Worm (Caenorhabditis elegans) whole organism, midembryonic: ENCODE results near the gene T23G7.2.

ENCODE experiments used
- T22C8.4 ChIP-seq: fragments of 200-800 bp; sonication (Bioruptor generic); IDR thresholded peaks from 2 replicates; pipeline ENCODE4 v1.3.6; 2022; ENCODE audit warnings: missing genetic modification characterization, missing compliant biosample characterization
- cog-1 ChIP-seq: sonication (generic microtip); optimal IDR thresholded peaks from 2 replicates; lab custom pipeline; 2016; ENCODE audit warnings: missing genetic modification characterization, missing compliant biosample characterization
- flt-1 ChIP-seq: fragments of 200-800 bp; sonication (Bioruptor generic); IDR thresholded peaks from 2 replicates; pipeline ENCODE4 v1.3.6; 2022; ENCODE audit warnings: missing genetic modification characterization, missing compliant biosample characterization
- klf-2 ChIP-seq: fragments of 200-800 bp; sonication (Bioruptor generic); conservative IDR thresholded peaks from 2 replicates; pipeline ENCODE4 v1.3.6; 2022; ENCODE audit warnings: missing genetic modification reagents, missing genetic modification characterization, missing compliant biosample characterization
- med-1 ChIP-seq: sonication (generic microtip); optimal IDR thresholded peaks from 2 replicates; lab custom pipeline; 2017; ENCODE audit warnings: missing genetic modification characterization, mild to moderate bottlenecking, missing compliant biosample characterization, antibody characterized with exemption, missing genetic modification reagents; ENCODE audit not compliant: insufficient read depth
- ref-1 ChIP-seq: fragments of 200-800 bp; sonication (Bioruptor generic); conservative IDR thresholded peaks from 2 replicates; pipeline ENCODE4 v1.3.6; 2022; ENCODE audit warnings: missing genetic modification reagents, missing genetic modification characterization, missing compliant biosample characterization
- tab-1 ChIP-seq: fragments of 200-800 bp; sonication (Bioruptor generic); IDR thresholded peaks from 2 replicates; pipeline ENCODE4 v1.3.6; 2022; ENCODE audit warnings: missing genetic modification characterization, missing compliant biosample characterization
- ztf-23 ChIP-seq: fragments of 200-800 bp; sonication (Bioruptor generic); IDR thresholded peaks from 2 replicates; pipeline ENCODE4 v1.3.6; 2022; ENCODE audit warnings: missing genetic modification reagents, missing genetic modification characterization, missing compliant biosample characterization
- ztf-29 ChIP-seq: fragments of 200-800 bp; sonication (Bioruptor generic); IDR thresholded peaks from 2 replicates; pipeline ENCODE4 v1.3.6; 2022; ENCODE audit warnings: missing genetic modification reagents, missing genetic modification characterization, missing compliant biosample characterization

ce11 chrII:9145961-9146360 lies 26.8 kb downstream of the T23G7.2 start, which contains the start of gene W07A12.4:
- TF ChIP-seq ref-1 (no peak), T22C8.4 (GFP tag; lab: Robert Waterston, UW) (no peak), med-1 (GFP tag; lab: Kevin White, UChicago) (no peak), flt-1 (GFP tag; lab: Robert Waterston, UW) (no peak), ztf-23 (GFP tag; lab: Robert Waterston, UW) (no peak), klf-2 (GFP tag; lab: Robert Waterston, UW) (no peak), tab-1 (GFP tag; lab: Robert Waterston, UW) (no peak), ztf-29 (GFP tag; lab: Robert Waterston, UW) (no peak), cog-1 (tag; lab: Kevin White, UChicago) (no peak)
